Worm (Caenorhabditis elegans) whole organism, mixed stage, embryonic: ENCODE data around the gene F42A10.7.

ENCODE experiments used
- M03D4.4 ChIP-seq: sonication (generic microtip); optimal IDR thresholded peaks from 2 replicates; lab custom pipeline; 2017; ENCODE audit warnings: mild to moderate bottlenecking, missing genetic modification characterization, missing compliant biosample characterization
- bed-3 ChIP-seq: fragments of 200-800 bp; sonication (Bioruptor generic); optimal IDR thresholded peaks from 3 replicates; lab custom pipeline; 2018; ENCODE audit warnings: mild to moderate bottlenecking, missing genetic modification characterization, moderate library complexity, missing compliant biosample characterization
- ces-1 ChIP-seq: fragments of 150-350 bp; optimal IDR thresholded peaks from 2 replicates; lab custom pipeline; 2014; ENCODE audit warnings: missing biosample characterization, missing genetic modification reagents, missing genetic modification characterization
- elt-1 ChIP-seq: sonication (generic microtip); optimal IDR thresholded peaks from 2 replicates; lab custom pipeline; 2017; ENCODE audit warnings: missing genetic modification characterization, mild to moderate bottlenecking, missing compliant biosample characterization, antibody characterized with exemption, moderate library complexity, borderline replicate concordance; ENCODE audit not compliant: insufficient read depth
- sptf-1 ChIP-seq: sonication (generic microtip); optimal IDR thresholded peaks from 2 replicates; lab custom pipeline; 2017; ENCODE audit warnings: mild to moderate bottlenecking, missing genetic modification characterization, moderate library complexity, missing compliant biosample characterization

- TF ChIP-seq bed-3 (GFP tag; lab: Kevin White, UChicago) (no peak), elt-1 (tag; lab: Kevin White, UChicago) (no peak), ces-1 (GFP tag; lab: Kevin White, UChicago) (no peak), M03D4.4 (tag; lab: Kevin White, UChicago) (no peak), sptf-1 (tag; lab: Kevin White, UChicago) (no peak)
Observed at ce11 chrIII:6168497-6169227, 9.8 kb downstream of the F42A10.7 start, which contains the start of gene efk-1.
